Worm (Caenorhabditis elegans) whole organism, L1 larva: ENCODE measurements around the gene C27H5.12.

ENCODE experiments used
- C34B4.2 ChIP-seq: sonication (generic microtip); optimal IDR thresholded peaks from 2 replicates; lab custom pipeline; 2017; ENCODE audit warnings: mild to moderate bottlenecking, missing genetic modification characterization, missing compliant biosample characterization
- Y116A8C.19 ChIP-seq: sonication (generic microtip); optimal IDR thresholded peaks from 2 replicates; lab custom pipeline; 2016; ENCODE audit warnings: missing compliant biosample characterization, missing genetic modification characterization, borderline replicate concordance
- alr-1 ChIP-seq: fragments of 200-800 bp; sonication (Bioruptor generic); optimal IDR thresholded peaks from 2 replicates; lab custom pipeline; 2018; ENCODE audit warnings: borderline replicate concordance, mild to moderate bottlenecking, missing genetic modification characterization, missing compliant biosample characterization
- ama-1 ChIP-seq: fragments of 150-350 bp; optimal IDR thresholded peaks from 2 replicates; lab custom pipeline; 2014
- blmp-1 ChIP-seq: fragments of 150-350 bp; optimal IDR thresholded peaks from 2 replicates; lab custom pipeline; 2014; ENCODE audit warnings: missing biosample characterization, missing genetic modification characterization
- ceh-63 ChIP-seq: fragments of 200-800 bp; sonication (Bioruptor generic); optimal IDR thresholded peaks from 2 replicates; lab custom pipeline; 2018; ENCODE audit warnings: mild to moderate bottlenecking, missing genetic modification characterization, missing compliant biosample characterization
- ceh-88 ChIP-seq: fragments of 200-800 bp; sonication (Bioruptor generic); IDR thresholded peaks from 2 replicates; pipeline ENCODE4 v1.3.6; 2022; ENCODE audit warnings: missing genetic modification characterization, missing compliant biosample characterization
- ceh-90 ChIP-seq: sonication (generic microtip); optimal IDR thresholded peaks from 2 replicates; lab custom pipeline; 2016; ENCODE audit warnings: missing genetic modification characterization, missing compliant biosample characterization
- efl-1 ChIP-seq, 4 experiments: fragments of 150-350 bp; optimal IDR thresholded peaks in 3 of 4; peaks in 1 of 4; 1 replicate in 1 of 4; 2 replicates in 3 of 4; lab custom pipeline; 2014; ENCODE audit warnings: missing biosample characterization in 2 of 4, missing genetic modification characterization in 2 of 4, missing genetic modification reagents in 2 of 4
- egl-27 ChIP-seq, 2 experiments: fragments of 150-350 bp in 1 of 2; sonication (generic microtip); optimal IDR thresholded peaks; 3 replicates each; lab custom pipeline; 2017 to 2018; ENCODE audit warnings: missing biosample characterization in 2 of 2, missing genetic modification characterization in 2 of 2, missing genetic modification reagents in 2 of 2
- elt-2 ChIP-seq: sonication (generic microtip); optimal IDR thresholded peaks from 2 replicates; lab custom pipeline; 2016; ENCODE audit warnings: missing genetic modification characterization, mild to moderate bottlenecking, inconsistent platforms, missing compliant biosample characterization, missing genetic modification reagents
- elt-3 ChIP-seq, 6 experiments: fragments of 150-350 bp in 1 of 6; sonication (generic microtip); optimal IDR thresholded peaks; 2 replicates each; lab custom pipeline; 2017 to 2018; ENCODE audit warnings: missing biosample characterization in 6 of 6, missing genetic modification characterization in 6 of 6, inconsistent platforms in 1 of 6
- fkh-10 ChIP-seq: sonication (generic microtip); optimal IDR thresholded peaks from 2 replicates; lab custom pipeline; 2017; ENCODE audit warnings: missing biosample characterization, missing genetic modification reagents, missing genetic modification characterization
- fkh-4 ChIP-seq: sonication (generic microtip); optimal IDR thresholded peaks from 2 replicates; lab custom pipeline; 2016; ENCODE audit warnings: missing compliant biosample characterization, missing genetic modification characterization, borderline replicate concordance
- grh-1 ChIP-seq: fragments of 200-800 bp; sonication (Bioruptor generic); IDR thresholded peaks from 2 replicates; pipeline ENCODE4 v1.3.6; 2022; ENCODE audit warnings: missing genetic modification reagents, missing genetic modification characterization, missing compliant biosample characterization
- hlh-17 ChIP-seq: fragments of 200-800 bp; sonication (Bioruptor generic); optimal IDR thresholded peaks from 2 replicates; lab custom pipeline; 2018; ENCODE audit warnings: missing genetic modification characterization, mild to moderate bottlenecking, missing compliant biosample characterization, moderate library complexity, borderline replicate concordance
- hlh-4 ChIP-seq: sonication (generic microtip); optimal IDR thresholded peaks from 2 replicates; lab custom pipeline; 2016; ENCODE audit warnings: mild to moderate bottlenecking, missing genetic modification characterization, missing compliant biosample characterization
- isw-1 ChIP-seq: fragments of 200-800 bp; sonication (Bioruptor generic); IDR thresholded peaks from 2 replicates; pipeline ENCODE4 v1.3.6; 2022; ENCODE audit warnings: missing genetic modification characterization, missing compliant biosample characterization
- lin-14 ChIP-seq: fragments of 200-800 bp; sonication (Bioruptor generic); optimal IDR thresholded peaks from 2 replicates; lab custom pipeline; 2018; ENCODE audit warnings: mild to moderate bottlenecking, missing genetic modification characterization, moderate library complexity, missing compliant biosample characterization
- lin-15B ChIP-seq: fragments of 150-350 bp; sonication (generic microtip); optimal IDR thresholded peaks from 3 replicates; lab custom pipeline; 2014; ENCODE audit warnings: missing biosample characterization, missing genetic modification characterization
- lsy-2 ChIP-seq, 2 experiments: fragments of 150-350 bp; optimal IDR thresholded peaks; 2 replicates each; lab custom pipeline; 2014; ENCODE audit warnings: missing biosample characterization in 2 of 2, missing genetic modification characterization in 2 of 2
- nhr-11 ChIP-seq: fragments of 150-350 bp; optimal IDR thresholded peaks from 2 replicates; lab custom pipeline; 2014; ENCODE audit warnings: missing biosample characterization, missing genetic modification characterization
- nhr-19 ChIP-seq: fragments of 200-800 bp; sonication (Bioruptor generic); conservative IDR thresholded peaks from 2 replicates; pipeline ENCODE4 v1.3.6; 2022; ENCODE audit warnings: missing genetic modification characterization, missing compliant biosample characterization
- nhr-84 ChIP-seq: sonication (generic microtip); optimal IDR thresholded peaks from 2 replicates; lab custom pipeline; 2017; ENCODE audit warnings: missing biosample characterization, missing genetic modification characterization
- nhr-90 ChIP-seq: sonication (generic microtip); optimal IDR thresholded peaks from 2 replicates; lab custom pipeline; 2016; ENCODE audit warnings: mild to moderate bottlenecking, missing genetic modification characterization, missing compliant biosample characterization; ENCODE audit not compliant: poor library complexity
- pax-3 ChIP-seq: fragments of 200-800 bp; sonication (Bioruptor generic); optimal IDR thresholded peaks from 2 replicates; lab custom pipeline; 2018; ENCODE audit warnings: mild to moderate bottlenecking, missing genetic modification characterization, moderate library complexity, missing compliant biosample characterization
- rnt-1 ChIP-seq: sonication (generic microtip); optimal IDR thresholded peaks from 2 replicates; lab custom pipeline; 2016; ENCODE audit warnings: mild to moderate bottlenecking, missing genetic modification characterization, moderate library complexity, missing compliant biosample characterization
- snpc-4 ChIP-seq: fragments of 150-350 bp; optimal IDR thresholded peaks from 2 replicates; lab custom pipeline; 2014; ENCODE audit warnings: missing biosample characterization, missing genetic modification characterization
- snu-23 ChIP-seq: sonication (generic microtip); optimal IDR thresholded peaks from 2 replicates; lab custom pipeline; 2016; ENCODE audit warnings: missing genetic modification characterization, missing compliant biosample characterization
- sptf-1 ChIP-seq: fragments of 150-350 bp; optimal IDR thresholded peaks from 2 replicates; lab custom pipeline; 2014; ENCODE audit warnings: missing biosample characterization, missing genetic modification characterization
- unc-130 ChIP-seq: fragments of 150-350 bp; optimal IDR thresholded peaks from 2 replicates; lab custom pipeline; 2017; ENCODE audit warnings: missing biosample characterization, missing genetic modification characterization, inconsistent platforms
- unc-30 ChIP-seq: sonication (generic microtip); optimal IDR thresholded peaks from 2 replicates; lab custom pipeline; 2017; ENCODE audit warnings: missing biosample characterization, missing genetic modification characterization
- unc-62 ChIP-seq: fragments of 150-350 bp; optimal IDR thresholded peaks from 2 replicates; lab custom pipeline; 2014; ENCODE audit warnings: missing biosample characterization, missing genetic modification reagents, missing genetic modification characterization
- xbp-1 ChIP-seq: sonication (generic microtip); optimal IDR thresholded peaks from 2 replicates; lab custom pipeline; 2016; ENCODE audit warnings: missing genetic modification characterization, missing compliant biosample characterization

Gene C27H5.12

DNA sequence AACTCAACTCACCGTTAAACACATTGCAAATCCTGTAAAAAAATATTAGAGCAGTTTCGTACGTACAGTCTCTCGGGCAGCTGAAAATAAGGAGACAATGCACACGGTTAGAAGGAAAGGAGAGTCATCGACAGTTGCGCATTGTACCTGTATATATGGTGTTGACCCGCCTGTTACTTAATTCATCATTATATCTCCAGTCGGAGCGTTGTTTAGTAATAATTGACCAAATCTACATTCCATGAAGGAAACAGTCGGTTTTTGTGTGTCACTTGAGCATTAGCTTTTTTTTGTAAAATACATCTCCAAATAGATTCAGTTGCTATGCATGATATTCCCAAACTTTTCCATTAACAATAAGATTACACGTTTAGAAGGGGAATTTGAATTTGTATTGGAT lies at the start of gene C27H5.12:
TSS of gene C27H5.12 (minus strand) at position 101 of the 400 bp plus-strand sequence.
- TF ChIP-seq lsy-2 (tag; optimal IDR thresholded peaks at IDR 0.05; lab: Kevin White, UChicago) (no peak), ama-1 (lab: Kevin White, UChicago) (no peak), xbp-1 (tag; lab: Kevin White, UChicago) (no peak), elt-2 (no peak), efl-1 (optimal IDR thresholded peaks at IDR 0.05; lab: Kevin White, UChicago) (no peak), efl-1 (GFP tag; optimal IDR thresholded peaks at IDR 0.05 in 1 of 2; lab: Kevin White, UChicago) (no peak), rnt-1 (tag; lab: Kevin White, UChicago) (no peak), sptf-1 (tag; lab: Kevin White, UChicago) (no peak), unc-30 (tag; lab: Kevin White, UChicago) (no peak), egl-27 (tag; optimal IDR thresholded peaks at IDR 0.05; lab: Kevin White, UChicago) (no peak), lin-15B (no peak), unc-130 (no peak), hlh-17 (GFP tag; lab: Kevin White, UChicago) (no peak), nhr-11 (tag; lab: Kevin White, UChicago) (no peak), nhr-84 (no peak), blmp-1 (no peak), hlh-4 (no peak), lin-14 (GFP tag; lab: Kevin White, UChicago) (no peak), pax-3 (tag; lab: Kevin White, UChicago) (no peak), ceh-88 (no peak), snpc-4 (tag; lab: Kevin White, UChicago) (no peak)

DNA sequence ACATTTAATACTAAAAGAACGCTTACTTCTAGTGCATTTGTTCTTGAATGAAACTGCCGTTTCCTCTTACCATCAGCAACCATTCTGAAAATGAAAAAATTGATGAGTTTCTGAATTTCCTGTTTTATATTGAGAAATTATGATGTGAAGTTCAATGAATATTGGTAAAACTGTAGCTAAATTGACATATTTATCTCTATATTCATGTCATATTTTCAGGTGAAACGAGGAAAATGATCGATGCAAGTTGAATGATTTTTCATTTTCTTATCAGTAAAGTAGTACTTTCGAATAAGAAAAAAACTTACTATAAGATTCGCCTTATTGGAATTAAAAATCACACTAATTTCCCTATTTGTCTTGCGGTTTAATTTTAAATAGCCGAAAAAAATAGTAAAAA lies 48.8 kb upstream of the C27H5.12 start, which contains the start of gene E04F6.15:
TSS of gene E04F6.15 (minus strand) at position 101 of the 400 bp plus-strand sequence.
- no peak for TF ChIP-seq elt-3 (tag; optimal IDR thresholded peaks at IDR 0.05; lab: Kevin White, UChicago)
- no peak for TF ChIP-seq unc-62 (GFP tag; lab: Kevin White, UChicago)
- TF ChIP-seq isw-1, result no peak
- TF ChIP-seq ceh-63, result no peak
- TF ChIP-seq hlh-17 (GFP tag; lab: Kevin White, UChicago), result no peak
- TF ChIP-seq snu-23, result no peak
- no peak for TF ChIP-seq alr-1

DNA sequence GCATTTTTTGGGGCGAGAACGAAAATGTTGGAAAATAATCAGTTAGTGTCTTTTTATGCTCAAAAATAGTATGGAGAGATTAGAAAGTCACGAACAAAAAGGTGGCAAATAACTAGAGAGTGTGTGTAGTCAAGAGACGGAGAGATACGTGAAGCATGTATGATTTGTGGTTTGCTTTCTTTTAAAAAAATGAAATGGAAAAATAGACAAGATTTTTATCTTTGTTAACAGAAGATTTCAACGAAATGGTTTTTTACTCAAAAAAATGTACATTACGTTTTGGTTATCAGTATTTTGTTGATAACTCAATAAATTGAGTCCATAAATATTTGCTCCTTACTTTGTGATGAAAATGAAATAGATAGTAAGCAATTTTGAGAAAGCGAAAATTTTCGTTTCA lies 46.8 kb upstream of the C27H5.12 start, which contains the start of gene dhs-7:
TSS of gene dhs-7 (minus strand) at position 277 of the 400 bp plus-strand sequence.
- TF ChIP-seq Y116A8C.19 (tag; lab: Kevin White, UChicago) (no peak), grh-1 (GFP tag; lab: Robert Waterston, UW) (no peak), nhr-84 (no peak), C34B4.2 (no peak), fkh-10 (GFP tag; lab: Kevin White, UChicago) (no peak), elt-2 (peak; percentile 44), nhr-90 (tag; lab: Kevin White, UChicago) (no peak)

DNA sequence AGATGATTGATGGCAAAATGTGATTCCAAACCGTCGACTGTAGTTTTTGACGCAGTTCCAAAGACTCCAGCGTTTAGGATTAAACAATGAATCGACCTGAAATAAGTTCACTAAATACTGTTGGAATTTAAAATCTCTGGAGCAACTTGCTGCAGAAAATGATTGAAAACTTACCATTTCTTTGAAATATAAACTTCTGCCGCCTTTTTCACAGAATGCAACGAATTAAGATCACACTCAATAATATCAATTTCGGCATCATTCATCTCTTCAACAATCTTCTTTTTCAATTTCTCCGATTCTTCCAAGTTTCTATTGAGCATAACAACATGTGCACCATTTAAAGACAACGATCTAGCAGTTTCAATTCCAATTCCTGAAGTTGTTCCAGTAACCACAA lies 46.2 kb upstream of the C27H5.12 start:
- TF ChIP-seq ceh-90 (tag; lab: Kevin White, UChicago) (no peak), nhr-19 (no peak), efl-1 (optimal IDR thresholded peaks at IDR 0.05; lab: Kevin White, UChicago) (no peak), efl-1 (GFP tag; optimal IDR thresholded peaks at IDR 0.05 in 1 of 2; lab: Kevin White, UChicago) (peak in 1 of 2 experiments; percentile 78)
- TF ChIP-seq, all 84 proteins: peak for 1

DNA sequence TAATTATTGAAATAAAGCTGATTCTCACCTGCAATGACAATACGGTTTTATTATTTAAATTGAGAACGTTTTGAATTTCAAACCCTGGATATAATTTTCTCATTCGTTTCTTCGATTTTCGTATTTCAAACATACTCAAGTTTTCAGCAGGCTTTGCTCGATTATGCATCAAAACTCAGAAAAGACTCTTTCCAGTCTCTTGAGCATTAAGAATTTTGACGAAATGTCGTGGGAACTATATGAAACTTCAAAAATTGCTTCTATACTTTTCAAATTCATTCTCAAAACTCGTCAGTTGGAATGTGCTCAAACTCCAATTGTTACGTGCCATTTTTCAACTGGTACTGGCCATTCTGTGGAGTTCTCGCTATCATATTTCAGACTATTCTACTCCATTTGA lies 44.0 kb upstream of the C27H5.12 start, which contains the start of gene srd-59:
TSS of gene srd-59 (plus strand) at position 301 of the 400 bp plus-strand sequence.
- TF ChIP-seq unc-62 (GFP tag; lab: Kevin White, UChicago) (no peak), C34B4.2 (no peak), fkh-4 (tag; lab: Kevin White, UChicago) (no peak)
